Fruit fly (Drosophila melanogaster): ENCODE data around the gene CarT.
A peak's percentile ranks its signal among the peaks of the same experiment; 100 is the strongest.

The CarT gene

dm6 chr2L:20730182-20730581 lies at the start of gene CarT:
Gene CarT, minus strand, starts transcription at chr2L:20730282.
- TF ChIP-seq Sp1 (GFP tag; optimal IDR thresholded peaks at IDR 0.05): no peak
- TF ChIP-seq psq (GFP tag; optimal IDR thresholded peaks at IDR 0.05): no peak

- TF ChIP-seq Hnf4 (GFP tag; optimal IDR thresholded peaks at IDR 0.05) (no peak), dsf (GFP tag; optimal IDR thresholded peaks at IDR 0.05; ENCODE audit: borderline replicate concordance) (no peak), h (GFP tag; optimal IDR thresholded peaks at IDR 0.05) (no peak), tai (GFP tag; optimal IDR thresholded peaks at IDR 0.05) (no peak), dmrt93B (GFP tag; optimal IDR thresholded peaks at IDR 0.05) (no peak), dl (GFP tag; optimal IDR thresholded peaks at IDR 0.05; ENCODE audit: insufficient read depth in 1 of 2, partially characterized antibody in 2 of 2) (no peak), Vsx2 (GFP tag; optimal IDR thresholded peaks at IDR 0.05; ENCODE audit: partially characterized antibody) (no peak), pan (optimal IDR thresholded peaks at IDR 0.05) (no peak), ey (GFP tag; optimal IDR thresholded peaks at IDR 0.05) (no peak), Sp1 (GFP tag; optimal IDR thresholded peaks at IDR 0.05) (no peak), Rel (GFP tag; optimal IDR thresholded peaks at IDR 0.05) (no peak), Rel (tag; optimal IDR thresholded peaks at IDR 0.05) (no peak), foxo (GFP tag; optimal IDR thresholded peaks at IDR 0.05) (no peak), Jra (GFP tag; optimal IDR thresholded peaks at IDR 0.05) (no peak), usp (GFP tag; optimal IDR thresholded peaks at IDR 0.05) (no peak), CG9705 (GFP tag; optimal IDR thresholded peaks at IDR 0.05) (no peak), lola (GFP tag; optimal IDR thresholded peaks at IDR 0.05) (no peak), Mio (GFP tag; optimal IDR thresholded peaks at IDR 0.05) (no peak)
Observed at dm6 chr2L:20778380-20778779, 48.3 kb upstream of the CarT start.

dm6 chr2L:20776940-20777502 lies 46.9 kb upstream of the CarT start:
- TF ChIP-seq Abd-B (GFP tag; optimal IDR thresholded peaks at IDR 0.05) (no peak), CG32264 (GFP tag; optimal IDR thresholded peaks at IDR 0.05) (no peak), sv (GFP tag; optimal IDR thresholded peaks at IDR 0.05) (no peak), Myc (optimal IDR thresholded peaks at IDR 0.05) (no peak), h (GFP tag; optimal IDR thresholded peaks at IDR 0.05) (no peak), fru (GFP tag; optimal IDR thresholded peaks at IDR 0.05) (no peak), HLH106 (tag; optimal IDR thresholded peaks at IDR 0.05) (no peak), rgr (GFP tag; optimal IDR thresholded peaks at IDR 0.05) (no peak), dmrt93B (GFP tag; optimal IDR thresholded peaks at IDR 0.05) (no peak), N (GFP tag; optimal IDR thresholded peaks at IDR 0.05) (no peak), sage (GFP tag; optimal IDR thresholded peaks at IDR 0.05) (no peak), br (GFP tag; optimal IDR thresholded peaks at IDR 0.05) (no peak), Vsx2 (GFP tag; optimal IDR thresholded peaks at IDR 0.05; ENCODE audit: partially characterized antibody) (no peak), Sp1 (GFP tag; optimal IDR thresholded peaks at IDR 0.05) (no peak), CrebA (GFP tag; optimal IDR thresholded peaks at IDR 0.05; ENCODE audit: borderline replicate concordance) (no peak), lola (GFP tag; optimal IDR thresholded peaks at IDR 0.05) (no peak), Dfd (GFP tag; optimal IDR thresholded peaks at IDR 0.05) (no peak), Rel (GFP tag; optimal IDR thresholded peaks at IDR 0.05) (no peak), Rel (tag; optimal IDR thresholded peaks at IDR 0.05) (no peak), Jra (GFP tag; optimal IDR thresholded peaks at IDR 0.05) (no peak), dsf (GFP tag; optimal IDR thresholded peaks at IDR 0.05; ENCODE audit: borderline replicate concordance) (no peak)

- TF ChIP-seq dl (GFP tag; optimal IDR thresholded peaks at IDR 0.05; ENCODE audit: insufficient read depth in 1 of 2, partially characterized antibody in 2 of 2) (no peak), pan (optimal IDR thresholded peaks at IDR 0.05) (peak; percentile 56)
Observed at dm6 chr2L:20775941-20776340, 45.9 kb upstream of the CarT start.

- TF ChIP-seq woc (GFP tag; optimal IDR thresholded peaks at IDR 0.05) (no peak), psq (GFP tag; optimal IDR thresholded peaks at IDR 0.05) (no peak), N (GFP tag; optimal IDR thresholded peaks at IDR 0.05) (no peak), sv (GFP tag; optimal IDR thresholded peaks at IDR 0.05) (no peak), CrebA (GFP tag; optimal IDR thresholded peaks at IDR 0.05; ENCODE audit: borderline replicate concordance) (no peak), Hnf4 (GFP tag; optimal IDR thresholded peaks at IDR 0.05) (no peak), HLH106 (tag; optimal IDR thresholded peaks at IDR 0.05) (no peak)
Observed at dm6 chr2L:20774464-20774863, 44.4 kb upstream of the CarT start.

Measured in whole organism, wandering third instar larva.